Comparison of ENCODE assay signal across 3 fruit fly cellular contexts in the genomic region with DNA sequence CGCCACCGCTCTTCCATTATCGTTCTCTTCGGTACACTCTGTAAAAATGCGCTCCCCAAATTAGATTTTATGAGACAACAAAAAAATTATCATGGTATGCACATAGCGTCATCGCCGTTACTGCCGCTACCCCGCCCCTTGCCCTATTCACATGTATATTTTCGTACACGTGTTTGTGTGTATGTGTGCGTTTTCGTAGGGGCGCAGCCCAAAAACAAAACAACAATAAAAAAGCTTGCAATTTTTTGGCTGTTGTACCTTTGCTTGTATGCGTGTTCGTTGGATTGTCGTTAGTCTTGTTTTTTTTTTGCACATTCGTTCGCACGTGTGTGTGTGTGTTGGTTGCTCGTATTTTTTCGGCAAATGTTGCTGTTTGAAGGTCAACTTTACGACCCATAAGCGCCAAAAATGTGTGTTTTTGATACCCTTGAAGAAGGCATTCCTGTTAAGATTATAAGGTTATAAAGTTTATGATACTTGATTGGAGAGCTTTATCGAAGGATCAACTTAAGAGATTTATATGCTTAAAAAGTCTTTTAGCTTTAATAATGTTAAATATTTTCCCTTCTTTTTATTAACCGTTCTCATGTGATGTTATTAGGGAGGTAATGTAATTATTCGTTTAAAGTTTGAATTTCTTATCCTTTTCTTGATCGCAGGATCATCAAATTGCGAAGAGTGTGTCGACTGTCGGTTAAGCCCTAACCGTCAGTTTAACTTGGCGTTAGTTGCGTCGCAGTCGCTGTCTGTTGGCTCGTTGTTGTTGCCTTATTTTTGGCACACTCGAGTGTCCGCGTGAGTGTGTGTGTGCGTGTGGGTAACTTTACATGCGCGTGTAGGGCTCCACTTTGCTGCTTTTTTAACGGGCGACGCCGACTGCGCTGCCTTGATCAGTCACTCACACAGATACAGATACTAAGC.
TF ChIP-seq lines count a peak whose summit lies in the region.

No protein-coding gene starts in this region.

TF ChIP-seq in whole organism, embryonic, 481 proteins besides CTCF, POLR2A, EP300 and RAD21 (continued from another document and continues in another):
- TF ChIP-seq CG2202 (tag; optimal IDR thresholded peaks at IDR 0.05; lab: Kevin White, UChicago) (no peak), Hmx (GFP tag; optimal IDR thresholded peaks at IDR 0.05; lab: Kevin White, UChicago) (peak; percentile 63), tna (GFP tag; IDR thresholded peaks at IDR 0.05; lab: Robert Waterston, UW; ENCODE audit: partially characterized antibody) (no peak), NFAT (GFP tag; IDR thresholded peaks at IDR 0.05; lab: Robert Waterston, UW) (no peak), sim (GFP tag; IDR thresholded peaks at IDR 0.05; lab: Robert Waterston, UW) (no peak), CG11695 (GFP tag; IDR thresholded peaks at IDR 0.05; lab: Robert Waterston, UW) (no peak), Abd-B (GFP tag; optimal IDR thresholded peaks at IDR 0.05; lab: Kevin White, UChicago) (no peak), salm (tag; optimal IDR thresholded peaks at IDR 0.05; lab: Kevin White, UChicago) (no peak), bsh (GFP tag; optimal IDR thresholded peaks at IDR 0.05; lab: Kevin White, UChicago) (no peak), CG1792 (GFP tag; optimal IDR thresholded peaks at IDR 0.05; lab: Kevin White, UChicago) (no peak), corto (GFP tag; optimal IDR thresholded peaks at IDR 0.05; lab: Kevin White, UChicago) (peak; percentile 93), CG14860 (GFP tag; IDR thresholded peaks at IDR 0.05; lab: Robert Waterston, UW; ENCODE audit: partially characterized antibody) (no peak), ERR (GFP tag; optimal IDR thresholded peaks at IDR 0.05; lab: Kevin White, UChicago) (no peak), fru (optimal IDR thresholded peaks at IDR 0.05; lab: Kevin White, UChicago) (no peak), CG3281 (GFP tag; optimal IDR thresholded peaks at IDR 0.05; lab: Kevin White, UChicago) (peak; percentile 65), CG11398 (GFP tag; optimal IDR thresholded peaks at IDR 0.05; lab: Kevin White, UChicago) (no peak), Deaf1 (tag; optimal IDR thresholded peaks at IDR 0.05; lab: Kevin White, UChicago) (peak; percentile 28), seq (GFP tag; IDR thresholded peaks at IDR 0.05; lab: Robert Waterston, UW) (no peak), E2f1 (GFP tag; IDR thresholded peaks at IDR 0.05; lab: Robert Waterston, UW) (no peak), CG4730 (GFP tag; IDR thresholded peaks at IDR 0.05; lab: Robert Waterston, UW) (no peak), sima (GFP tag; optimal IDR thresholded peaks at IDR 0.05; lab: Kevin White, UChicago) (no peak), CG8388 (GFP tag; optimal IDR thresholded peaks at IDR 0.05; lab: Kevin White, UChicago) (no peak), HLH54F (GFP tag; optimal IDR thresholded peaks at IDR 0.05; lab: Kevin White, UChicago) (peak; percentile 50), Drgx (GFP tag; IDR thresholded peaks at IDR 0.05; lab: Robert Waterston, UW) (peak; percentile 60; the same call in 1 of the 2 replicates), hth (optimal IDR thresholded peaks at IDR 0.05; lab: Kevin White, UChicago) (no peak), CG12659 (GFP tag; optimal IDR thresholded peaks at IDR 0.05; lab: Kevin White, UChicago) (peak; percentile 7), cg (GFP tag; optimal IDR thresholded peaks at IDR 0.05; lab: Kevin White, UChicago) (peak; percentile 27), Aef1 (GFP tag; IDR thresholded peaks at IDR 0.05; lab: Robert Waterston, UW) (no peak), TFAM (GFP tag; optimal IDR thresholded peaks at IDR 0.05; lab: Kevin White, UChicago) (no peak), Myb (GFP tag; optimal IDR thresholded peaks at IDR 0.05; lab: Kevin White, UChicago) (peak; percentile 40), CG14050 (GFP tag; IDR thresholded peaks at IDR 0.05; lab: Robert Waterston, UW) (no peak), zen2 (GFP tag; IDR thresholded peaks at IDR 0.05; lab: Robert Waterston, UW; ENCODE audit: partially characterized antibody) (no peak), pho (GFP tag; optimal IDR thresholded peaks at IDR 0.05; lab: Kevin White, UChicago) (peak; percentile 59), CG10654 (GFP tag; optimal IDR thresholded peaks at IDR 0.05; lab: Kevin White, UChicago) (no peak), kah (GFP tag; optimal IDR thresholded peaks at IDR 0.05; lab: Kevin White, UChicago) (no peak), CG3847 (GFP tag; IDR thresholded peaks at IDR 0.05; lab: Robert Waterston, UW) (peak; percentile 36; the same call in 1 of the 2 replicates), D19B (GFP tag; optimal IDR thresholded peaks at IDR 0.05; lab: Kevin White, UChicago) (peak; percentile 73), Bgb (GFP tag; IDR thresholded peaks at IDR 0.05; lab: Robert Waterston, UW; ENCODE audit: partially characterized antibody) (no peak), rib (GFP tag; IDR thresholded peaks at IDR 0.05; lab: Robert Waterston, UW) (peak; percentile 80), CG8765 (GFP tag; IDR thresholded peaks at IDR 0.05; lab: Robert Waterston, UW) (peak; percentile 26; the same call in 1 of the 2 replicates), CG32767 (GFP tag; IDR thresholded peaks at IDR 0.05; lab: Robert Waterston, UW) (no peak)

TF ChIP-seq in whole organism, prepupa, 60 proteins besides CTCF, POLR2A, EP300 and RAD21 (continued from another document):
- peak; percentile 53 for TF ChIP-seq acj6 (GFP tag; optimal IDR thresholded peaks at IDR 0.05; lab: Kevin White, UChicago)
- no peak for TF ChIP-seq ss (GFP tag; optimal IDR thresholded peaks at IDR 0.05; lab: Kevin White, UChicago)
- no peak for TF ChIP-seq CG3032 (tag; optimal IDR thresholded peaks at IDR 0.05; lab: Kevin White, UChicago)
- no peak for TF ChIP-seq spab (GFP tag; optimal IDR thresholded peaks at IDR 0.05; lab: Kevin White, UChicago)
- peak; percentile 8 for TF ChIP-seq Eip93F (GFP tag; optimal IDR thresholded peaks at IDR 0.05; lab: Kevin White, UChicago)
- peak; percentile 30 for TF ChIP-seq dac (GFP tag; optimal IDR thresholded peaks at IDR 0.05; lab: Kevin White, UChicago)
- no peak for TF ChIP-seq fd85E (GFP tag; optimal IDR thresholded peaks at IDR 0.05; lab: Kevin White, UChicago)
- TF ChIP-seq Sox102F (GFP tag; optimal IDR thresholded peaks at IDR 0.05; lab: Kevin White, UChicago) = peak; percentile 89
- no peak for TF ChIP-seq Hr38 (GFP tag; optimal IDR thresholded peaks at IDR 0.05; lab: Kevin White, UChicago)
- peak; percentile 50 for TF ChIP-seq CG34406 (GFP tag; optimal IDR thresholded peaks at IDR 0.05; lab: Kevin White, UChicago)
- peak; percentile 75 for TF ChIP-seq CG32006 (GFP tag; optimal IDR thresholded peaks at IDR 0.05; lab: Kevin White, UChicago)
- TF ChIP-seq cyc (GFP tag; optimal IDR thresholded peaks at IDR 0.05; lab: Kevin White, UChicago) = peak; percentile 92
- TF ChIP-seq CG6792 (GFP tag; optimal IDR thresholded peaks at IDR 0.05; lab: Kevin White, UChicago) = peak; percentile 68
- peak; percentile 74 for TF ChIP-seq Sox15 (GFP tag; optimal IDR thresholded peaks at IDR 0.05; lab: Kevin White, UChicago)
- peak; percentile 60 for TF ChIP-seq CG3919 (GFP tag; optimal IDR thresholded peaks at IDR 0.05; lab: Kevin White, UChicago)
- peak; percentile 72 for TF ChIP-seq vri (GFP tag; optimal IDR thresholded peaks at IDR 0.05; lab: Kevin White, UChicago)
- peak; percentile 46 for TF ChIP-seq achi (GFP tag; optimal IDR thresholded peaks at IDR 0.05; lab: Kevin White, UChicago)
- peak; percentile 55 for TF ChIP-seq CG10631 (GFP tag; optimal IDR thresholded peaks at IDR 0.05; lab: Kevin White, UChicago)
- peak; percentile 81 for TF ChIP-seq Hr4 (GFP tag; optimal IDR thresholded peaks at IDR 0.05; lab: Kevin White, UChicago)
- peak; percentile 47 for TF ChIP-seq Lpt (GFP tag; optimal IDR thresholded peaks at IDR 0.05; lab: Kevin White, UChicago)
- no peak for TF ChIP-seq CG6808 (GFP tag; optimal IDR thresholded peaks at IDR 0.05; lab: Kevin White, UChicago)
- TF ChIP-seq Gug (GFP tag; IDR thresholded peaks at IDR 0.05; lab: Robert Waterston, UW) = peak; percentile 29; the same call in 1 of the 2 replicates
- TF ChIP-seq lz (GFP tag; optimal IDR thresholded peaks at IDR 0.05; lab: Kevin White, UChicago) = peak; percentile 95
- TF ChIP-seq esn (GFP tag; optimal IDR thresholded peaks at IDR 0.05; lab: Kevin White, UChicago) = peak; percentile 95
- TF ChIP-seq CG31627 (GFP tag; optimal IDR thresholded peaks at IDR 0.05; lab: Kevin White, UChicago) = peak; percentile 96
- no peak for TF ChIP-seq fkh (GFP tag; optimal IDR thresholded peaks at IDR 0.05; lab: Kevin White, UChicago)
- TF ChIP-seq CG6854 (GFP tag; optimal IDR thresholded peaks at IDR 0.05; lab: Kevin White, UChicago) = peak; percentile 43
- no peak for TF ChIP-seq CG16779 (tag; optimal IDR thresholded peaks at IDR 0.05; lab: Kevin White, UChicago)
- TF ChIP-seq CG6163 (GFP tag; IDR thresholded peaks at IDR 0.05; lab: Robert Waterston, UW) = peak; percentile 27; the same call in 1 of the 3 replicates
- TF ChIP-seq CG8632 (GFP tag; optimal IDR thresholded peaks at IDR 0.05; lab: Kevin White, UChicago) = peak; percentile 41
- TF ChIP-seq CG1621 (tag; optimal IDR thresholded peaks at IDR 0.05; lab: Kevin White, UChicago) = no peak
- peak; percentile 64 for TF ChIP-seq CG6276 (GFP tag; optimal IDR thresholded peaks at IDR 0.05; lab: Kevin White, UChicago)
- peak; percentile 96 for TF ChIP-seq Hr39 (GFP tag; optimal IDR thresholded peaks at IDR 0.05; lab: Kevin White, UChicago)
- TF ChIP-seq svp (GFP tag; lab: Kevin White, UChicago) = peak; percentile 96
- TF ChIP-seq Ets21C (GFP tag; optimal IDR thresholded peaks at IDR 0.05; lab: Kevin White, UChicago) = peak; percentile 93
- peak; percentile 53 for TF ChIP-seq Blimp-1 (GFP tag; optimal IDR thresholded peaks at IDR 0.05; lab: Kevin White, UChicago)
- TF ChIP-seq Smox (GFP tag; optimal IDR thresholded peaks at IDR 0.05; lab: Kevin White, UChicago) = peak; percentile 91
- TF ChIP-seq Eip78C (GFP tag; lab: Kevin White, UChicago) = peak; percentile 90
- no peak for TF ChIP-seq dsx (GFP tag; optimal IDR thresholded peaks at IDR 0.05; lab: Kevin White, UChicago; ENCODE audit: poor library complexity, severe bottlenecking)
- no peak for TF ChIP-seq CG11762 (GFP tag; optimal IDR thresholded peaks at IDR 0.05; lab: Kevin White, UChicago; ENCODE audit: insufficient read depth)
- TF ChIP-seq CG10669 (GFP tag; optimal IDR thresholded peaks at IDR 0.05; lab: Kevin White, UChicago) = no peak
- peak; percentile 71 for TF ChIP-seq OdsH (GFP tag; optimal IDR thresholded peaks at IDR 0.05; lab: Kevin White, UChicago)

TF ChIP-seq in whole organism, wandering third instar larva, 38 proteins besides CTCF, POLR2A, EP300 and RAD21 (continued from another document):
- TF ChIP-seq Vsx2 (GFP tag; optimal IDR thresholded peaks at IDR 0.05; lab: Kevin White, UChicago; ENCODE audit: partially characterized antibody) = no peak
- TF ChIP-seq h (GFP tag; optimal IDR thresholded peaks at IDR 0.05; lab: Kevin White, UChicago) = peak; percentile 96
- peak; percentile 33 for TF ChIP-seq Hr83 (GFP tag; optimal IDR thresholded peaks at IDR 0.05; lab: Kevin White, UChicago; ENCODE audit: poor library complexity, severe bottlenecking)
- peak; percentile 67 for TF ChIP-seq GATAd (GFP tag; optimal IDR thresholded peaks at IDR 0.05; lab: Kevin White, UChicago)
- TF ChIP-seq CG9705 (GFP tag; optimal IDR thresholded peaks at IDR 0.05; lab: Kevin White, UChicago) = peak; percentile 88
- TF ChIP-seq sv (GFP tag; optimal IDR thresholded peaks at IDR 0.05; lab: Kevin White, UChicago) = no peak
- peak; percentile 81 for TF ChIP-seq Jra (GFP tag; optimal IDR thresholded peaks at IDR 0.05; lab: Kevin White, UChicago)
- TF ChIP-seq dl (GFP tag; optimal IDR thresholded peaks at IDR 0.05; lab: Kevin White, UChicago; ENCODE audit: insufficient read depth in 1 of 2, partially characterized antibody in 2 of 2) = peak in 1 of 2 experiments; percentile 48
- TF ChIP-seq N (GFP tag; optimal IDR thresholded peaks at IDR 0.05; lab: Kevin White, UChicago) = peak; percentile 25
- TF ChIP-seq ey (GFP tag; optimal IDR thresholded peaks at IDR 0.05; lab: Kevin White, UChicago) = peak; percentile 99
- TF ChIP-seq psq (GFP tag; optimal IDR thresholded peaks at IDR 0.05; lab: Kevin White, UChicago) = peak; percentile 96
- TF ChIP-seq CG32264 (GFP tag; optimal IDR thresholded peaks at IDR 0.05; lab: Kevin White, UChicago) = peak; percentile 88
- no peak for TF ChIP-seq Abd-B (GFP tag; optimal IDR thresholded peaks at IDR 0.05; lab: Kevin White, UChicago)
